Worm (Caenorhabditis elegans): ENCODE measurements around the gene C32H11.3.

- TF ChIP-seq ceh-34 (tag; optimal IDR thresholded peaks at IDR 0.05): no peak
- no peak for TF ChIP-seq F13H6.1 (tag; optimal IDR thresholded peaks at IDR 0.05)
- TF ChIP-seq pha-4 (tag; optimal IDR thresholded peaks at IDR 0.05): no peak
- no peak for TF ChIP-seq rnt-1 (tag; optimal IDR thresholded peaks at IDR 0.05)
- TF ChIP-seq pqm-1 (tag; optimal IDR thresholded peaks at IDR 0.05): no peak
- no peak for TF ChIP-seq nfya-1 (tag; optimal IDR thresholded peaks at IDR 0.05)
Measured at ce11 chrIV:12871445-12871947, 46.9 kb upstream of the C32H11.3 start, which contains the start of gene clec-187.
